Fruit fly (Drosophila melanogaster): ENCODE measurements around the gene mRpL12.
A peak's percentile ranks its signal among the peaks of the same experiment; 100 is the strongest.

Gene mRpL12

dm6 chr3L:8953199-8953956, 3.2 kb upstream of the mRpL12 start:
- TF ChIP-seq noc (tag; optimal IDR thresholded peaks at IDR 0.05), result peak; percentile 39

- TF ChIP-seq noc (tag; optimal IDR thresholded peaks at IDR 0.05), result no peak
Measured at dm6 chr3L:8953962-8954647, 2.5 kb upstream of the mRpL12 start, which contains the start of the genes CG43783 and orb2. TSS of gene CG43783 (minus strand) at chr3L:8954272. TSS of gene orb2 (minus strand) at chr3L:8954463.

- peak; percentile 75 for TF ChIP-seq noc (tag; optimal IDR thresholded peaks at IDR 0.05)
Measured at dm6 chr3L:8954648-8955033, 1.9 kb upstream of the mRpL12 start, which contains the start of gene GNBP3. TSS of gene GNBP3 (plus strand) at chr3L:8955021.

- no peak for TF ChIP-seq noc (tag; optimal IDR thresholded peaks at IDR 0.05)
Measured at dm6 chr3L:8955199-8955598, 1.4 kb upstream of the mRpL12 start.

- no peak for TF ChIP-seq noc (tag; optimal IDR thresholded peaks at IDR 0.05)
Measured at dm6 chr3L:8958557-8958956, 2.0 kb downstream of the mRpL12 start, which contains the start of gene CG13313. TSS of gene CG13313 (plus strand) at chr3L:8958857.

dm6 chr3L:8964458-8964857, 7.9 kb downstream of the mRpL12 start, which contains the start of gene ValRS-m:
TSS of gene ValRS-m (minus strand) at chr3L:8964769.
- no peak for TF ChIP-seq noc (tag; optimal IDR thresholded peaks at IDR 0.05)

dm6 chr3L:8966324-8967011, 9.9 kb downstream of the mRpL12 start, which contains the start of the genes CG5653 and CG5021:
TSS of gene CG5653 (minus strand) at chr3L:8966374.
TSS of gene CG5021 (plus strand) at chr3L:8966829.
- TF ChIP-seq noc (tag; optimal IDR thresholded peaks at IDR 0.05), result no peak

- no peak for TF ChIP-seq noc (tag; optimal IDR thresholded peaks at IDR 0.05)
Measured at dm6 chr3L:8968437-8968836, 11.8 kb downstream of the mRpL12 start, which contains the start of gene CG5026. TSS of gene CG5026 (plus strand) at chr3L:8968528.

- peak; percentile 76 for TF ChIP-seq noc (tag; optimal IDR thresholded peaks at IDR 0.05)
Measured at dm6 chr3L:8974478-8975477, 18.2 kb downstream of the mRpL12 start, which contains the start of the genes pix and Srp68. TSS of gene pix (minus strand) at chr3L:8974765. TSS of gene Srp68 (plus strand) at chr3L:8975046.

dm6 chr3L:8978678-8979413, 22.3 kb downstream of the mRpL12 start:
- no peak for TF ChIP-seq noc (tag; optimal IDR thresholded peaks at IDR 0.05)

- no peak for TF ChIP-seq noc (tag; optimal IDR thresholded peaks at IDR 0.05)
Measured at dm6 chr3L:8979780-8980179, 23.2 kb downstream of the mRpL12 start, which contains the start of gene CG5644. TSS of gene CG5644 (minus strand) at chr3L:8979880.

- TF ChIP-seq noc (tag; optimal IDR thresholded peaks at IDR 0.05), result no peak
Measured at dm6 chr3L:8981495-8981894, 24.9 kb downstream of the mRpL12 start, which contains the start of gene CG13314. TSS of gene CG13314 (plus strand) at chr3L:8981795.

- TF ChIP-seq noc (tag; optimal IDR thresholded peaks at IDR 0.05), result no peak
Measured at dm6 chr3L:8982044-8982443, 25.5 kb downstream of the mRpL12 start.
